Worm (Caenorhabditis elegans) whole organism, L2 larva: ENCODE measurements around the gene gck-3.

Experiments used
- ama-1 ChIP-seq: fragments of 150-350 bp; optimal IDR thresholded peaks from 2 replicates; lab custom pipeline; 2018; ENCODE audit warnings: inconsistent platforms
- ceh-16 ChIP-seq: fragments of 150-350 bp; optimal IDR thresholded peaks from 2 replicates; lab custom pipeline; 2014; ENCODE audit warnings: missing biosample characterization, missing genetic modification characterization
- nhr-77 ChIP-seq: fragments of 150-350 bp; optimal IDR thresholded peaks from 2 replicates; lab custom pipeline; 2014; ENCODE audit warnings: missing biosample characterization, missing genetic modification characterization
- sem-4 ChIP-seq: fragments of 150-350 bp; optimal IDR thresholded peaks from 2 replicates; lab custom pipeline; 2014; ENCODE audit warnings: missing biosample characterization, missing genetic modification reagents, missing genetic modification characterization
- zag-1 ChIP-seq: fragments of 150-350 bp; optimal IDR thresholded peaks from 2 replicates; lab custom pipeline; 2014; ENCODE audit warnings: missing biosample characterization, missing genetic modification characterization

DNA sequence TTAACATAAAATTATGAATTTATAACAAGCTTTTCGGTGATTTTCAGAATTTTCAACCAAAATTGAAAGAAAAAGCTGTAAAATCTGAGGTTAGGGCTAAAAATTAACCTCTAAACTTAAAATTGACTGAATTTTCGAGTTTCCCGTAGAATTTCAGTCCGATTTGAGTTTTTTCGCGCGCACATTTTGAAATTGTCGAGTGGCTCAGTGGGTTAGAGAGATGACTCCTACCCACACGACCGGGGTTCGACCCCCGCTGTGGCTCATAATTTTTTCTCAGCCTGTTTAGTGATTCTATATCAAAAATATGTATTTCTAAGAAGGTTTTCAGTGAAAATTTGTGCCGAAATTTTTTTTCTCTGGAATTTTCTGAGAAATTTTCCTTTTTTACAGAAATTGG, 34.9 kb downstream of the gck-3 start:
- TF ChIP-seq ceh-16 (tag; lab: Kevin White, UChicago): no peak
- TF ChIP-seq nhr-77 (tag; lab: Kevin White, UChicago): no peak
- no peak for TF ChIP-seq sem-4 (tag; lab: Kevin White, UChicago)
- TF ChIP-seq ama-1: no peak
- no peak for TF ChIP-seq zag-1 (tag; lab: Kevin White, UChicago)
